Worm (Caenorhabditis elegans) whole organism, L1 larva: Measurements from ENCODE around the gene srbc-62.

Experiments used
- blmp-1 ChIP-seq: fragments of 150-350 bp; optimal IDR thresholded peaks from 2 replicates; lab custom pipeline; 2014; ENCODE audit warnings: missing biosample characterization, missing genetic modification characterization
- ceh-82 ChIP-seq, 3 experiments: fragments of 150-350 bp in 1 of 3; sonication (generic microtip) in 2 of 3; optimal IDR thresholded peaks; 2 replicates each; lab custom pipeline; 2014 to 2017; ENCODE audit warnings: missing biosample characterization in 3 of 3, missing genetic modification characterization in 3 of 3
- lin-13 ChIP-seq: fragments of 150-350 bp; optimal IDR thresholded peaks from 2 replicates; lab custom pipeline; 2014; ENCODE audit warnings: missing biosample characterization, missing genetic modification reagents, missing genetic modification characterization
- nhr-237 ChIP-seq: fragments of 150-350 bp; optimal IDR thresholded peaks from 2 replicates; lab custom pipeline; 2014; ENCODE audit warnings: missing biosample characterization, missing genetic modification characterization
- unc-62 ChIP-seq: fragments of 150-350 bp; optimal IDR thresholded peaks from 2 replicates; lab custom pipeline; 2014; ENCODE audit warnings: missing biosample characterization, missing genetic modification reagents, missing genetic modification characterization

- TF ChIP-seq ceh-82 (tag; optimal IDR thresholded peaks at IDR 0.05; lab: Kevin White, UChicago) (no peak), unc-62 (GFP tag; lab: Kevin White, UChicago) (no peak), lin-13 (no peak), blmp-1 (tag; lab: Kevin White, UChicago) (no peak), nhr-237 (no peak)
Measured at ce11 chrV:17201847-17202246, 15.9 kb upstream of the srbc-62 start, which contains the start of gene Y68A4A.10.
